Worm (Caenorhabditis elegans) whole organism, early embryonic: ENCODE results near the gene zak-1.

ENCODE experiments used
- B0310.2 ChIP-seq: sonication (generic microtip); optimal IDR thresholded peaks from 2 replicates; lab custom pipeline; 2016; ENCODE audit warnings: mild to moderate bottlenecking, missing genetic modification characterization, missing compliant biosample characterization
- ama-1 ChIP-seq: fragments of 150-350 bp; optimal IDR thresholded peaks from 2 replicates; lab custom pipeline; 2014
- ceh-13 ChIP-seq: fragments of 200-800 bp; sonication (Bioruptor generic); optimal IDR thresholded peaks from 2 replicates; lab custom pipeline; 2018; ENCODE audit warnings: mild to moderate bottlenecking, missing genetic modification characterization, missing compliant biosample characterization
- ets-7 ChIP-seq: sonication (generic microtip); optimal IDR thresholded peaks from 2 replicates; lab custom pipeline; 2016; ENCODE audit warnings: missing genotype, missing genetic modification characterization, missing compliant biosample characterization
- flt-1 ChIP-seq: fragments of 200-800 bp; sonication (Bioruptor generic); IDR thresholded peaks from 2 replicates; pipeline ENCODE4 v1.3.6; 2022; ENCODE audit warnings: missing genetic modification characterization, missing compliant biosample characterization
- hmbx-1 ChIP-seq: sonication (generic microtip); optimal IDR thresholded peaks from 2 replicates; lab custom pipeline; 2016; ENCODE audit warnings: mild to moderate bottlenecking, missing genetic modification characterization, missing compliant biosample characterization
- hmg-4 ChIP-seq: fragments of 200-800 bp; sonication (Bioruptor generic); optimal IDR thresholded peaks from 2 replicates; lab custom pipeline; 2018; ENCODE audit warnings: mild to moderate bottlenecking, missing genetic modification characterization, missing compliant biosample characterization
- pes-1 ChIP-seq: fragments of 200-800 bp; sonication (Bioruptor generic); IDR thresholded peaks from 2 replicates; pipeline ENCODE4 v1.3.6; 2022; ENCODE audit warnings: missing genetic modification reagents, missing genetic modification characterization, missing compliant biosample characterization
- scrt-1 ChIP-seq: fragments of 200-800 bp; sonication (Bioruptor generic); IDR thresholded peaks from 2 replicates; pipeline ENCODE4 v1.3.6; 2022; ENCODE audit warnings: missing genetic modification characterization, missing compliant biosample characterization
- sea-1 ChIP-seq: fragments of 200-800 bp; sonication (Bioruptor generic); conservative IDR thresholded peaks from 2 replicates; pipeline ENCODE4 v1.3.6; 2022; ENCODE audit warnings: missing genetic modification characterization, missing compliant biosample characterization
- tbx-11 ChIP-seq: fragments of 200-800 bp; sonication (Bioruptor generic); IDR thresholded peaks from 2 replicates; pipeline ENCODE4 v1.3.6; 2022; ENCODE audit warnings: missing genetic modification characterization, missing compliant biosample characterization
- tbx-37 ChIP-seq: fragments of 200-800 bp; sonication (Bioruptor generic); conservative IDR thresholded peaks from 2 replicates; pipeline ENCODE4 v1.3.6; 2022; ENCODE audit warnings: missing genetic modification reagents, missing genetic modification characterization, missing compliant biosample characterization
- tra-4 ChIP-seq: sonication (generic microtip); optimal IDR thresholded peaks from 2 replicates; lab custom pipeline; 2017; ENCODE audit warnings: missing genetic modification characterization, missing compliant biosample characterization

ce11 chrIII:6820343-6820985, 36.1 kb downstream of the zak-1 start, which contains the start of gene ten-1:
- TF ChIP-seq flt-1 (GFP tag; lab: Robert Waterston, UW) (no peak), ets-7 (no peak), tbx-11 (GFP tag; lab: Robert Waterston, UW) (no peak), ama-1 (lab: Kevin White, UChicago) (no peak), pes-1 (GFP tag; lab: Robert Waterston, UW) (no peak), B0310.2 (tag; lab: Kevin White, UChicago) (no peak), tbx-37 (GFP tag; lab: Robert Waterston, UW) (no peak), scrt-1 (GFP tag; lab: Robert Waterston, UW) (no peak), hmg-4 (GFP tag; lab: Kevin White, UChicago) (no peak), ceh-13 (GFP tag; lab: Kevin White, UChicago) (no peak), tra-4 (no peak), sea-1 (GFP tag; lab: Robert Waterston, UW) (no peak), hmbx-1 (no peak)
